Worm (Caenorhabditis elegans): Measurements from ENCODE around the gene F22F1.3.
"Not testable (repeated sequence)": the region's sequence is repeated elsewhere in the genome, so short reads cannot be mapped to it uniquely, and the experiment has no call there.

- not testable (repeated sequence) for TF ChIP-seq unc-62 (GFP tag; optimal IDR thresholded peaks at IDR 0.05); xnd-1 (tag; optimal IDR thresholded peaks at IDR 0.05); hsf-1 (GFP tag; IDR thresholded peaks at IDR 0.05)
Measured at ce11 chrX:8155447-8155877, 7.4 kb downstream of the F22F1.3 start.
